Worm (Caenorhabditis elegans) whole organism, L3 larva: Measurements from ENCODE around the gene nhr-30.

ENCODE experiments used
- R02D3.7 ChIP-seq: fragments of 150-350 bp; optimal IDR thresholded peaks from 2 replicates; lab custom pipeline; 2014; ENCODE audit warnings: missing biosample characterization, missing genetic modification characterization
- ZK546.5 ChIP-seq: sonication (generic microtip); optimal IDR thresholded peaks from 2 replicates; lab custom pipeline; 2017; ENCODE audit warnings: missing biosample characterization, missing genetic modification characterization
- aly-2 ChIP-seq: fragments of 150-350 bp; optimal IDR thresholded peaks from 2 replicates; lab custom pipeline; 2014; ENCODE audit warnings: missing biosample characterization, missing genetic modification characterization
- ama-1 ChIP-seq: fragments of 150-350 bp; optimal IDR thresholded peaks from 2 replicates; lab custom pipeline; 2018
- ceh-16 ChIP-seq: sonication (generic microtip); optimal IDR thresholded peaks from 2 replicates; lab custom pipeline; 2017; ENCODE audit warnings: missing biosample characterization, missing genetic modification characterization
- ceh-28 ChIP-seq: fragments of 150-350 bp; optimal IDR thresholded peaks from 2 replicates; lab custom pipeline; 2014; ENCODE audit warnings: missing biosample characterization, missing genetic modification reagents, missing genetic modification characterization
- daf-12 ChIP-seq: fragments of 150-350 bp; optimal IDR thresholded peaks from 2 replicates; lab custom pipeline; 2014; ENCODE audit warnings: missing biosample characterization, missing genetic modification reagents, missing genetic modification characterization
- egl-27 ChIP-seq: sonication (generic microtip); optimal IDR thresholded peaks from 4 replicates; lab custom pipeline; 2017; ENCODE audit warnings: missing biosample characterization, missing genetic modification reagents, missing genetic modification characterization
- egl-5 ChIP-seq: fragments of 150-350 bp; optimal IDR thresholded peaks from 2 replicates; lab custom pipeline; 2017; ENCODE audit warnings: missing biosample characterization, missing genetic modification reagents, missing genetic modification characterization, inconsistent platforms
- elt-2 ChIP-seq: sonication (generic microtip); optimal IDR thresholded peaks from 2 replicates; lab custom pipeline; 2016; ENCODE audit warnings: missing genetic modification reagents, mild to moderate bottlenecking, missing genetic modification characterization, missing compliant biosample characterization
- elt-3 ChIP-seq, 3 experiments: fragments of 150-350 bp in 1 of 3; sonication (generic microtip) in 2 of 3; optimal IDR thresholded peaks; 2 replicates in 2 of 3; 4 replicates in 1 of 3; lab custom pipeline; 2014 to 2017; ENCODE audit warnings: missing biosample characterization in 3 of 3, missing genetic modification characterization in 3 of 3
- fkh-10 ChIP-seq: sonication (generic microtip); optimal IDR thresholded peaks from 2 replicates; lab custom pipeline; 2017; ENCODE audit warnings: missing biosample characterization, missing genetic modification reagents, missing genetic modification characterization
- fos-1 ChIP-seq: fragments of 150-350 bp; optimal IDR thresholded peaks from 2 replicates; lab custom pipeline; 2014; ENCODE audit warnings: missing biosample characterization, missing genetic modification characterization
- hmg-11 ChIP-seq: sonication (generic microtip); optimal IDR thresholded peaks from 2 replicates; lab custom pipeline; 2016; ENCODE audit warnings: missing genetic modification characterization, missing compliant biosample characterization
- jun-1 ChIP-seq: fragments of 150-350 bp; optimal IDR thresholded peaks from 2 replicates; lab custom pipeline; 2014; ENCODE audit warnings: missing biosample characterization, missing genetic modification reagents, missing genetic modification characterization
- lin-15B ChIP-seq: fragments of 150-350 bp; optimal IDR thresholded peaks from 2 replicates; lab custom pipeline; 2014; ENCODE audit warnings: missing biosample characterization, missing genetic modification characterization
- lsy-12 ChIP-seq: sonication (generic microtip); optimal IDR thresholded peaks from 2 replicates; lab custom pipeline; 2016; ENCODE audit warnings: mild to moderate bottlenecking, missing genetic modification characterization, missing compliant biosample characterization
- mdl-1 ChIP-seq: fragments of 150-350 bp; optimal IDR thresholded peaks from 2 replicates; lab custom pipeline; 2014; ENCODE audit warnings: missing biosample characterization, missing genetic modification characterization
- mml-1 ChIP-seq: fragments of 150-350 bp; sonication (generic microtip); optimal IDR thresholded peaks from 3 replicates; lab custom pipeline; 2014; ENCODE audit warnings: missing biosample characterization, missing genetic modification characterization
- nfya-1 ChIP-seq: sonication (generic microtip); optimal IDR thresholded peaks from 2 replicates; lab custom pipeline; 2017; ENCODE audit warnings: missing genetic modification characterization, mild to moderate bottlenecking, missing compliant biosample characterization, antibody characterized with exemption, moderate library complexity; ENCODE audit not compliant: insufficient read depth
- nhr-11 ChIP-seq: fragments of 150-350 bp; optimal IDR thresholded peaks from 2 replicates; lab custom pipeline; 2014; ENCODE audit warnings: missing biosample characterization, missing genetic modification characterization
- nhr-12 ChIP-seq: fragments of 150-350 bp; optimal IDR thresholded peaks from 2 replicates; lab custom pipeline; 2014; ENCODE audit warnings: missing biosample characterization, missing genetic modification characterization
- nhr-237 ChIP-seq: fragments of 150-350 bp; optimal IDR thresholded peaks from 2 replicates; lab custom pipeline; 2014; ENCODE audit warnings: missing biosample characterization, missing genetic modification characterization
- nhr-25 ChIP-seq: sonication (generic microtip); optimal IDR thresholded peaks from 2 replicates; lab custom pipeline; 2017; ENCODE audit warnings: missing biosample characterization, missing genetic modification characterization
- nhr-43 ChIP-seq: sonication (generic microtip); optimal IDR thresholded peaks from 2 replicates; lab custom pipeline; 2016; ENCODE audit warnings: mild to moderate bottlenecking, missing genetic modification characterization, missing compliant biosample characterization; ENCODE audit not compliant: poor library complexity, severe bottlenecking
- nhr-76 ChIP-seq: fragments of 150-350 bp; sonication (generic microtip); optimal IDR thresholded peaks from 5 replicates; lab custom pipeline; 2014; ENCODE audit warnings: missing biosample characterization, missing genetic modification characterization
- nhr-77 ChIP-seq: fragments of 150-350 bp; optimal IDR thresholded peaks from 2 replicates; lab custom pipeline; 2014; ENCODE audit warnings: missing biosample characterization, missing genetic modification characterization
- pha-4 ChIP-seq: fragments of 150-350 bp; optimal IDR thresholded peaks from 2 replicates; lab custom pipeline; 2014; ENCODE audit warnings: missing biosample characterization, missing genetic modification reagents, missing genetic modification characterization
- sea-2 ChIP-seq: fragments of 150-350 bp; sonication (generic microtip); optimal IDR thresholded peaks from 4 replicates; lab custom pipeline; 2014; ENCODE audit warnings: missing biosample characterization, missing genetic modification reagents, missing genetic modification characterization
- tbx-2 ChIP-seq: sonication (generic microtip); optimal IDR thresholded peaks from 2 replicates; lab custom pipeline; 2016; ENCODE audit warnings: mild to moderate bottlenecking, missing genetic modification characterization, missing compliant biosample characterization
- unc-39 ChIP-seq: sonication (generic microtip); optimal IDR thresholded peaks from 4 replicates; lab custom pipeline; 2017; ENCODE audit warnings: missing biosample characterization, missing genetic modification characterization
- unc-62 ChIP-seq: fragments of 150-350 bp; sonication (generic microtip); optimal IDR thresholded peaks from 4 replicates; lab custom pipeline; 2014; ENCODE audit warnings: missing biosample characterization, missing genetic modification reagents, missing genetic modification characterization
- zag-1 ChIP-seq: fragments of 150-350 bp; optimal IDR thresholded peaks from 2 replicates; lab custom pipeline; 2014; ENCODE audit warnings: missing biosample characterization, missing genetic modification characterization
- ztf-11 ChIP-seq: fragments of 150-350 bp; optimal IDR thresholded peaks from 2 replicates; lab custom pipeline; 2014; ENCODE audit warnings: missing biosample characterization, missing genetic modification characterization
- ztf-4 ChIP-seq: fragments of 150-350 bp; optimal IDR thresholded peaks from 2 replicates; lab custom pipeline; 2014; ENCODE audit warnings: missing biosample characterization, missing genetic modification characterization

nhr-30 gene

ce11 chrV:9018871-9019270, 26.1 kb upstream of the nhr-30 start:
- no peak for TF ChIP-seq egl-27 (tag; lab: Kevin White, UChicago)
- no peak for TF ChIP-seq sea-2
- TF ChIP-seq ceh-28 (tag; lab: Kevin White, UChicago): no peak
- TF ChIP-seq unc-39 (tag; lab: Kevin White, UChicago): no peak
- no peak for TF ChIP-seq nhr-237 (tag; lab: Kevin White, UChicago)
- no peak for TF ChIP-seq unc-62
- TF ChIP-seq nhr-25 (tag; lab: Kevin White, UChicago): no peak
- TF ChIP-seq aly-2 (tag; lab: Kevin White, UChicago): no peak
- no peak for TF ChIP-seq nhr-77
- TF ChIP-seq nhr-11 (tag; lab: Kevin White, UChicago): no peak
- no peak for TF ChIP-seq elt-2
- TF ChIP-seq nhr-43 (tag; lab: Kevin White, UChicago): no peak
- TF ChIP-seq R02D3.7 (tag; lab: Kevin White, UChicago): no peak
- TF ChIP-seq fos-1 (tag; lab: Kevin White, UChicago): no peak
- TF ChIP-seq tbx-2 (tag; lab: Kevin White, UChicago): no peak
- no peak for TF ChIP-seq mml-1
- no peak for TF ChIP-seq lin-15B
- no peak for TF ChIP-seq nfya-1 (tag; lab: Kevin White, UChicago)
- TF ChIP-seq fkh-10 (GFP tag; lab: Kevin White, UChicago): no peak
- TF ChIP-seq egl-5 (tag; lab: Kevin White, UChicago): no peak

- no peak for TF ChIP-seq pha-4 (tag; lab: Kevin White, UChicago)
- TF ChIP-seq daf-12: no peak
- no peak for TF ChIP-seq ztf-11 (tag; lab: Kevin White, UChicago)
- no peak for TF ChIP-seq sea-2
- no peak for TF ChIP-seq R02D3.7 (tag; lab: Kevin White, UChicago)
- no peak for TF ChIP-seq ceh-28 (tag; lab: Kevin White, UChicago)
- no peak for TF ChIP-seq unc-39 (tag; lab: Kevin White, UChicago)
These were observed 22.9 kb upstream of the nhr-30 start, which contains the start of gene oac-41 for ce11 chrV:9022078-9022477. TSS of gene oac-41 (minus strand) at chrV:9022178.

ce11 chrV:9024713-9025112, 20.3 kb upstream of the nhr-30 start, which contains the start of gene bus-1:
TSS of gene bus-1 (minus strand) at chrV:9024813.
- TF ChIP-seq nhr-43 (tag; lab: Kevin White, UChicago): no peak
- TF ChIP-seq zag-1 (tag; lab: Kevin White, UChicago): no peak
- no peak for TF ChIP-seq lsy-12
- TF ChIP-seq elt-3 (tag; optimal IDR thresholded peaks at IDR 0.05; lab: Kevin White, UChicago): no peak

- TF ChIP-seq ZK546.5 (tag; lab: Kevin White, UChicago): no peak
- TF ChIP-seq jun-1 (tag; lab: Kevin White, UChicago): no peak
- no peak for TF ChIP-seq pha-4 (tag; lab: Kevin White, UChicago)
- TF ChIP-seq elt-3 (tag; optimal IDR thresholded peaks at IDR 0.05; lab: Kevin White, UChicago): no peak
These were observed 14.7 kb upstream of the nhr-30 start, which contains the start of gene C25E10.5 for ce11 chrV:9030248-9030647. TSS of gene C25E10.5 (plus strand) at chrV:9030548.

ce11 chrV:9033267-9033666, 11.7 kb upstream of the nhr-30 start, which contains the start of gene C25E10.4:
TSS of gene C25E10.4 (plus strand) at chrV:9033567.
- TF ChIP-seq lsy-12 (no peak), hmg-11 (tag; lab: Kevin White, UChicago) (no peak)
- TF ChIP-seq, all 47 proteins: peak for 0

ce11 chrV:9035685-9036084, 9.3 kb upstream of the nhr-30 start, which contains the start of gene srsx-34:
TSS of gene srsx-34 (plus strand) at chrV:9035985.
- TF ChIP-seq aly-2 (tag; lab: Kevin White, UChicago) (no peak), ama-1 (no peak), ztf-4 (tag; lab: Kevin White, UChicago) (no peak), nhr-12 (tag; lab: Kevin White, UChicago) (no peak), mdl-1 (tag; lab: Kevin White, UChicago) (no peak), egl-5 (tag; lab: Kevin White, UChicago) (no peak), nhr-76 (no peak), elt-3 (tag; optimal IDR thresholded peaks at IDR 0.05; lab: Kevin White, UChicago) (no peak), R02D3.7 (tag; lab: Kevin White, UChicago) (no peak), ceh-16 (tag; lab: Kevin White, UChicago) (no peak), egl-27 (tag; lab: Kevin White, UChicago) (no peak), nhr-11 (tag; lab: Kevin White, UChicago) (no peak)
